Fruit fly (Drosophila melanogaster): ENCODE results near the gene CtIP.

CtIP gene

DNA sequence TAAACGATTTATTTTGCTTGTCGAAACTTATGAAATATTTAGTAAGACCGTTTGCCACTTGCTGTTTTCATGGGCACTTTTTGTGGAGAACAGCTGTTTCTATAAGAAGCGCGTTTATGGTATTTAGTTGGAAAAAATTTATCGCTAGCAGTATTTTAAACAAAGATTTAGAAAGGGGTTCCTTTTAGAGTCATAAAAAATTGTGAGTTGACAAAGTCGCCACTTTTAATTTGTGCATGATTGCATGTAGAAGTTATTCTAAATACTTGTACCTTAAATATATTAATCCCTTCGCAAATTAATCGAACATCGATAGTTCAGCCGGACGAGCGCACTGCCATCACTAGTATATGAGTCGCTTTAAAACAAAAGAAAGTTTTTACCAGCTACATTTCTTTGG lies 3.8 kb upstream of the CtIP start, which contains the start of the genes Las and Psn (continued):
- no peak for TF ChIP-seq MTF-1 (GFP tag; optimal IDR thresholded peaks at IDR 0.05; ENCODE audit: borderline replicate concordance)
- TF ChIP-seq Adf1 (GFP tag; IDR thresholded peaks at IDR 0.05), result no peak
- TF ChIP-seq CG3281 (GFP tag; optimal IDR thresholded peaks at IDR 0.05), result no peak
- 0 out of 3 replicates have a peak, but pooled peaks have one; percentile 45 for TF ChIP-seq CG6791 (GFP tag; IDR thresholded peaks at IDR 0.05; ENCODE audit: partially characterized antibody)
- TF ChIP-seq Elba2 (GFP tag; optimal IDR thresholded peaks at IDR 0.05), result no peak
- TF ChIP-seq Ada2b (GFP tag; IDR thresholded peaks at IDR 0.05), result no peak
- peak; percentile 50; the same call in 2 of the 3 replicates for TF ChIP-seq CG14860 (GFP tag; IDR thresholded peaks at IDR 0.05; ENCODE audit: partially characterized antibody)
- no peak for TF ChIP-seq tup (GFP tag; optimal IDR thresholded peaks at IDR 0.05)
- TF ChIP-seq sisA (GFP tag; IDR thresholded peaks at IDR 0.05), result no peak
- TF ChIP-seq CG17568 (GFP tag; optimal IDR thresholded peaks at IDR 0.05), result no peak
- TF ChIP-seq ap (GFP tag; IDR thresholded peaks at IDR 0.05), result no peak
- TF ChIP-seq Atf6 (GFP tag; IDR thresholded peaks at IDR 0.05), result no peak
- no peak for TF ChIP-seq CG1233 (GFP tag; optimal IDR thresholded peaks at IDR 0.05)
- no peak for TF ChIP-seq insv (GFP tag; optimal IDR thresholded peaks at IDR 0.05)
- TF ChIP-seq CG10209 (GFP tag; optimal IDR thresholded peaks at IDR 0.05), result no peak
- TF ChIP-seq kay (GFP tag; optimal IDR thresholded peaks at IDR 0.05), result peak; percentile 29
- TF ChIP-seq CG7987 (GFP tag; optimal IDR thresholded peaks at IDR 0.05), result no peak
- peak; percentile 3 for TF ChIP-seq Hmx (GFP tag; optimal IDR thresholded peaks at IDR 0.05)
- no peak for TF ChIP-seq Bdp1 (GFP tag; optimal IDR thresholded peaks at IDR 0.05)
- TF ChIP-seq CG11085 (GFP tag; IDR thresholded peaks at IDR 0.05), result no peak
- no peak for TF ChIP-seq ro (GFP tag; IDR thresholded peaks at IDR 0.05)
- no peak for TF ChIP-seq CG5180 (GFP tag; optimal IDR thresholded peaks at IDR 0.05)
- TF ChIP-seq NC2β (GFP tag; optimal IDR thresholded peaks at IDR 0.05), result peak; percentile 25
- no peak for TF ChIP-seq MESR4 (GFP tag; optimal IDR thresholded peaks at IDR 0.05)
- no peak for TF ChIP-seq croc (GFP tag; conservative IDR thresholded peaks at IDR 0.05)
- no peak for TF ChIP-seq wdn (GFP tag; IDR thresholded peaks at IDR 0.05)
- no peak for TF ChIP-seq CG12104 (GFP tag; optimal IDR thresholded peaks at IDR 0.05)
- TF ChIP-seq CG30431 (GFP tag; optimal IDR thresholded peaks at IDR 0.05), result no peak
- TF ChIP-seq mld (GFP tag; IDR thresholded peaks at IDR 0.05; ENCODE audit: partially characterized antibody), result no peak
- TF ChIP-seq CG13287 (GFP tag; IDR thresholded peaks at IDR 0.05; ENCODE audit: partially characterized antibody), result peak; percentile 82
- TF ChIP-seq ase (GFP tag; IDR thresholded peaks at IDR 0.05), result no peak
- TF ChIP-seq GATAe (GFP tag; conservative IDR thresholded peaks at IDR 0.05), result no peak
- TF ChIP-seq CG3995 (GFP tag; optimal IDR thresholded peaks at IDR 0.05), result no peak
- TF ChIP-seq CrebB (tag; optimal IDR thresholded peaks at IDR 0.05), result no peak
- peak; percentile 62 for TF ChIP-seq CG34224 (GFP tag; IDR thresholded peaks at IDR 0.05; ENCODE audit: partially characterized antibody)
- TF ChIP-seq mam (GFP tag; optimal IDR thresholded peaks at IDR 0.05), result no peak
- TF ChIP-seq B-H2 (GFP tag; optimal IDR thresholded peaks at IDR 0.05), result peak; percentile 7
- peak; percentile 70 for TF ChIP-seq trem (tag; optimal IDR thresholded peaks at IDR 0.05)
- TF ChIP-seq CG1529 (GFP tag; optimal IDR thresholded peaks at IDR 0.05), result no peak
- TF ChIP-seq gro (GFP tag; optimal IDR thresholded peaks at IDR 0.05), result no peak
- peak; percentile 55; the same call in 1 of the 3 replicates for TF ChIP-seq vnd (GFP tag; IDR thresholded peaks at IDR 0.05; ENCODE audit: partially characterized antibody)
- no peak for TF ChIP-seq ssp (GFP tag; IDR thresholded peaks at IDR 0.05)
- no peak for TF ChIP-seq CG3163 (GFP tag; optimal IDR thresholded peaks at IDR 0.05)
- TF ChIP-seq gce (GFP tag; IDR thresholded peaks at IDR 0.05), result no peak
- no peak for TF ChIP-seq sqz (GFP tag; optimal IDR thresholded peaks at IDR 0.05)
- TF ChIP-seq CG13296 (GFP tag; optimal IDR thresholded peaks at IDR 0.05), result no peak
- no peak for TF ChIP-seq dimm (GFP tag; IDR thresholded peaks at IDR 0.05)
- TF ChIP-seq CG11695 (GFP tag; IDR thresholded peaks at IDR 0.05), result no peak
- TF ChIP-seq CG10147 (GFP tag; optimal IDR thresholded peaks at IDR 0.05), result no peak
- TF ChIP-seq da (GFP tag; optimal IDR thresholded peaks at IDR 0.05), result no peak
- peak; percentile 0 for TF ChIP-seq Chrac-16 (GFP tag; optimal IDR thresholded peaks at IDR 0.05)
- TF ChIP-seq Meics (GFP tag; optimal IDR thresholded peaks at IDR 0.05), result no peak
